Fruit fly (Drosophila melanogaster): ENCODE data around the gene Pitslre.

The Pitslre gene

dm6 chr3L:20809088-20809999 is 38.0 kb downstream of the Pitslre start, which contains the start of the genes CG3634 and HIPP1 (continued):
- TF ChIP-seq CG18011 (GFP tag; optimal IDR thresholded peaks at IDR 0.05) (no peak), CG1647 (GFP tag; optimal IDR thresholded peaks at IDR 0.05) (no peak), tup (GFP tag; optimal IDR thresholded peaks at IDR 0.05) (no peak), Bdp1 (GFP tag; optimal IDR thresholded peaks at IDR 0.05) (no peak), mam (GFP tag; optimal IDR thresholded peaks at IDR 0.05) (peak; percentile 9), CG17802 (tag; optimal IDR thresholded peaks at IDR 0.05) (no peak), CG10267 (tag; optimal IDR thresholded peaks at IDR 0.05) (peak; percentile 57), CG11504 (tag; optimal IDR thresholded peaks at IDR 0.05) (no peak), H15 (GFP tag; IDR thresholded peaks at IDR 0.05) (no peak), CG14050 (GFP tag; IDR thresholded peaks at IDR 0.05) (no peak), CG12299 (tag; optimal IDR thresholded peaks at IDR 0.05) (no peak), Taf1 (GFP tag; IDR thresholded peaks at IDR 0.05) (no peak), CG9437 (GFP tag; optimal IDR thresholded peaks at IDR 0.05) (peak; percentile 39), tgo (GFP tag; IDR thresholded peaks at IDR 0.05) (no peak), CG2712 (tag; optimal IDR thresholded peaks at IDR 0.05) (peak; percentile 50), CG8765 (GFP tag; IDR thresholded peaks at IDR 0.05) (no peak), Blimp-1 (GFP tag; optimal IDR thresholded peaks at IDR 0.05) (no peak), ranshi (GFP tag; IDR thresholded peaks at IDR 0.05) (no peak), hth (optimal IDR thresholded peaks at IDR 0.05) (no peak), bab2 (GFP tag; optimal IDR thresholded peaks at IDR 0.05) (no peak), CG13775 (GFP tag; optimal IDR thresholded peaks at IDR 0.05) (peak; percentile 10), CG11696 (GFP tag; IDR thresholded peaks at IDR 0.05) (no peak), lov (optimal IDR thresholded peaks at IDR 0.05) (no peak), lov (GFP tag; IDR thresholded peaks at IDR 0.05) (no peak), CG12104 (GFP tag; optimal IDR thresholded peaks at IDR 0.05) (peak; percentile 39), CG4282 (GFP tag; optimal IDR thresholded peaks at IDR 0.05) (no peak), Antp (GFP tag; optimal IDR thresholded peaks at IDR 0.05) (no peak), cas (GFP tag; IDR thresholded peaks at IDR 0.05) (no peak), maf-S (GFP tag; optimal IDR thresholded peaks at IDR 0.05) (no peak), D19B (GFP tag; optimal IDR thresholded peaks at IDR 0.05) (no peak), CG1529 (GFP tag; optimal IDR thresholded peaks at IDR 0.05) (no peak), bigmax (GFP tag; optimal IDR thresholded peaks at IDR 0.05) (no peak), crol (GFP tag; IDR thresholded peaks at IDR 0.05) (peak; percentile 98), ems (GFP tag; optimal IDR thresholded peaks at IDR 0.05) (no peak), rib (GFP tag; IDR thresholded peaks at IDR 0.05) (0 out of 2 replicates have a peak, but pooled peaks have one; percentile 23), stwl (tag; optimal IDR thresholded peaks at IDR 0.05) (peak; percentile 9), jigr1 (GFP tag; IDR thresholded peaks at IDR 0.05) (no peak), Dad (GFP tag; optimal IDR thresholded peaks at IDR 0.05) (no peak), CG34224 (GFP tag; IDR thresholded peaks at IDR 0.05; ENCODE audit: partially characterized antibody) (peak; percentile 73), sens (GFP tag) (no peak), unc-4 (GFP tag; IDR thresholded peaks at IDR 0.05; ENCODE audit: partially characterized antibody) (peak; percentile 69; the same call in 1 of the 2 replicates), CG6654 (GFP tag; optimal IDR thresholded peaks at IDR 0.05) (no peak), HLH3B (GFP tag; IDR thresholded peaks at IDR 0.05) (no peak), sens-2 (GFP tag; IDR thresholded peaks at IDR 0.05) (no peak), CG3726 (GFP tag; IDR thresholded peaks at IDR 0.05) (no peak), CG8924 (tag; optimal IDR thresholded peaks at IDR 0.05) (peak; percentile 11), caup (GFP tag; optimal IDR thresholded peaks at IDR 0.05; ENCODE audit: severe bottlenecking) (no peak), Sin3A (optimal IDR thresholded peaks at IDR 0.05) (peak; percentile 69), corto (GFP tag; optimal IDR thresholded peaks at IDR 0.05) (no peak), CG2129 (GFP tag; IDR thresholded peaks at IDR 0.05; ENCODE audit: partially characterized antibody) (no peak)

Measured in whole organism, embryonic.